Worm (Caenorhabditis elegans) whole organism, young adult: ENCODE measurements around the gene ppat-1.

Experiments used
- F10E7.11 ChIP-seq: sonication (generic microtip); optimal IDR thresholded peaks from 2 replicates; lab custom pipeline; 2017; ENCODE audit warnings: mild to moderate bottlenecking, missing genetic modification characterization, moderate library complexity, missing compliant biosample characterization
- F22D6.2 ChIP-seq: sonication (generic microtip); optimal IDR thresholded peaks from 2 replicates; lab custom pipeline; 2016; ENCODE audit warnings: mild to moderate bottlenecking, missing genetic modification characterization, missing compliant biosample characterization
- F23B12.7 ChIP-seq: sonication (generic microtip); optimal IDR thresholded peaks from 2 replicates; lab custom pipeline; 2017; ENCODE audit warnings: missing genetic modification characterization, mild to moderate bottlenecking, missing compliant biosample characterization, antibody characterized with exemption, moderate library complexity; ENCODE audit not compliant: insufficient read depth
- F39B2.1 ChIP-seq: fragments of 200-800 bp; sonication (Bioruptor generic); IDR thresholded peaks from 2 replicates; pipeline ENCODE4 v1.3.6; 2022; ENCODE audit warnings: missing genetic modification reagents, missing genetic modification characterization, missing compliant biosample characterization
- F57C9.4 ChIP-seq: sonication (generic microtip); optimal IDR thresholded peaks from 2 replicates; lab custom pipeline; 2017; ENCODE audit warnings: mild to moderate bottlenecking, missing genetic modification characterization, missing compliant biosample characterization
- K11D2.4 ChIP-seq: fragments of 200-800 bp; sonication (Bioruptor generic); IDR thresholded peaks from 2 replicates; pipeline ENCODE4 v1.3.6; 2022; ENCODE audit warnings: missing genetic modification reagents, missing genetic modification characterization, missing compliant biosample characterization
- T26A5.8 ChIP-seq: sonication (generic microtip); optimal IDR thresholded peaks from 2 replicates; lab custom pipeline; 2016; ENCODE audit warnings: missing genetic modification characterization, missing compliant biosample characterization
- Y53G8AR.9 ChIP-seq: fragments of 200-800 bp; sonication (Bioruptor generic); conservative IDR thresholded peaks from 2 replicates; pipeline ENCODE4 v1.3.6; 2022; ENCODE audit warnings: missing genetic modification reagents, missing genetic modification characterization, missing compliant biosample characterization
- Y67H2A.10 ChIP-seq: fragments of 200-800 bp; sonication (Bioruptor generic); conservative IDR thresholded peaks from 2 replicates; pipeline ENCODE4 v1.3.6; 2022; ENCODE audit warnings: missing genetic modification reagents, missing genetic modification characterization, missing compliant biosample characterization
- Y79H2A.3 ChIP-seq: fragments of 200-800 bp; sonication (Bioruptor generic); conservative IDR thresholded peaks from 2 replicates; pipeline ENCODE4 v1.3.6; 2022; ENCODE audit warnings: missing genetic modification reagents, missing genetic modification characterization, missing compliant biosample characterization
- ZK185.1 ChIP-seq: sonication (generic microtip); optimal IDR thresholded peaks from 2 replicates; lab custom pipeline; 2016; ENCODE audit warnings: mild to moderate bottlenecking, missing genetic modification characterization, missing compliant biosample characterization; ENCODE audit not compliant: poor library complexity, severe bottlenecking
- akir-1 ChIP-seq: fragments of 200-800 bp; sonication (Bioruptor generic); optimal IDR thresholded peaks from 2 replicates; lab custom pipeline; 2018; ENCODE audit warnings: mild to moderate bottlenecking, missing genetic modification characterization, moderate library complexity, missing compliant biosample characterization
- aptf-3 ChIP-seq: fragments of 200-800 bp; sonication (Bioruptor generic); IDR thresholded peaks from 2 replicates; pipeline ENCODE4 v1.3.6; 2022; ENCODE audit warnings: missing genetic modification characterization, missing compliant biosample characterization
- athp-1 ChIP-seq: sonication (generic microtip); optimal IDR thresholded peaks from 2 replicates; lab custom pipeline; 2017; ENCODE audit warnings: mild to moderate bottlenecking, missing genetic modification characterization, missing compliant biosample characterization
- bed-1 ChIP-seq: fragments of 200-800 bp; sonication (Bioruptor generic); IDR thresholded peaks from 2 replicates; pipeline ENCODE4 v1.3.6; 2022; ENCODE audit warnings: missing genetic modification reagents, missing genetic modification characterization, missing compliant biosample characterization
- bed-2 ChIP-seq: fragments of 200-800 bp; sonication (Bioruptor generic); IDR thresholded peaks from 2 replicates; pipeline ENCODE4 v1.3.6; 2022; ENCODE audit warnings: missing genetic modification reagents, missing genetic modification characterization, missing compliant biosample characterization
- cebp-1 ChIP-seq, 2 experiments: fragments of 200-800 bp in 1 of 2; sonication (Bioruptor generic) in 1 of 2; sonication (generic microtip) in 1 of 2; IDR thresholded peaks in 1 of 2; optimal IDR thresholded peaks in 1 of 2; 2 replicates each; pipeline versions ENCODE4 v1.3.6 to Lab custom; 2017 to 2022; ENCODE audit warnings: missing compliant biosample characterization in 2 of 2, missing genetic modification characterization in 2 of 2, mild to moderate bottlenecking in 1 of 2, missing genetic modification reagents in 1 of 2, moderate library complexity in 1 of 2
- ceh-40 ChIP-seq: fragments of 200-800 bp; sonication (Bioruptor generic); IDR thresholded peaks from 2 replicates; pipeline ENCODE4 v1.3.6; 2022; ENCODE audit warnings: missing genetic modification characterization, missing compliant biosample characterization
- ceh-79 ChIP-seq: sonication (generic microtip); optimal IDR thresholded peaks from 2 replicates; lab custom pipeline; 2017; ENCODE audit warnings: mild to moderate bottlenecking, missing genetic modification characterization, missing compliant biosample characterization
- egl-18 ChIP-seq: fragments of 200-800 bp; sonication (Bioruptor generic); IDR thresholded peaks from 2 replicates; pipeline ENCODE4 v1.3.6; 2022; ENCODE audit warnings: missing genetic modification reagents, missing genetic modification characterization, missing compliant biosample characterization
- egl-44 ChIP-seq: fragments of 200-800 bp; sonication (Bioruptor generic); IDR thresholded peaks from 2 replicates; pipeline ENCODE4 v1.3.6; 2022; ENCODE audit warnings: missing genetic modification reagents, missing genetic modification characterization, missing compliant biosample characterization
- ekl-4 ChIP-seq: fragments of 200-800 bp; sonication (Bioruptor generic); IDR thresholded peaks from 2 replicates; pipeline ENCODE4 v1.3.6; 2022; ENCODE audit warnings: missing genetic modification reagents, missing genetic modification characterization, missing compliant biosample characterization
- gei-17 ChIP-seq: fragments of 200-800 bp; sonication (Bioruptor generic); optimal IDR thresholded peaks from 2 replicates; lab custom pipeline; 2018; ENCODE audit warnings: mild to moderate bottlenecking, missing genetic modification characterization, missing compliant biosample characterization
- hmg-1.2 ChIP-seq: fragments of 200-800 bp; sonication (Bioruptor generic); IDR thresholded peaks from 2 replicates; pipeline ENCODE4 v1.3.6; 2022; ENCODE audit warnings: missing genetic modification reagents, missing genetic modification characterization, missing compliant biosample characterization
- hmg-20 ChIP-seq: fragments of 200-800 bp; sonication (Bioruptor generic); IDR thresholded peaks from 2 replicates; pipeline ENCODE4 v1.3.6; 2022; ENCODE audit warnings: missing genetic modification reagents, missing genetic modification characterization, missing compliant biosample characterization
- hsf-1 ChIP-seq: fragments of 200-800 bp; sonication (Bioruptor generic); IDR thresholded peaks from 2 replicates; pipeline ENCODE4 v1.3.6; 2022; ENCODE audit warnings: missing genetic modification reagents, missing genetic modification characterization, missing compliant biosample characterization
- lag-1 ChIP-seq: fragments of 200-800 bp; sonication (Bioruptor generic); IDR thresholded peaks from 2 replicates; pipeline ENCODE4 v1.3.6; 2022; ENCODE audit warnings: missing genetic modification reagents, missing genetic modification characterization, missing compliant biosample characterization
- let-607 ChIP-seq, 2 experiments: fragments of 200-800 bp in 1 of 2; sonication (Bioruptor generic) in 1 of 2; sonication (generic microtip) in 1 of 2; optimal IDR thresholded peaks; 2 replicates each; lab custom pipeline; 2016 to 2018; ENCODE audit warnings: mild to moderate bottlenecking in 2 of 2, missing compliant biosample characterization in 2 of 2, missing genetic modification characterization in 2 of 2, moderate library complexity in 2 of 2, missing genotype in 1 of 2
- lin-35 ChIP-seq, 3 experiments: fragments of 150-350 bp in 2 of 3; sonication (generic microtip) in 1 of 3; optimal IDR thresholded peaks; 2 replicates each; lab custom pipeline; 2014 to 2018; ENCODE audit warnings: missing biosample characterization in 3 of 3, missing genetic modification characterization in 3 of 3, missing genetic modification reagents in 3 of 3
- lin-54 ChIP-seq: fragments of 200-800 bp; sonication (Bioruptor generic); optimal IDR thresholded peaks from 2 replicates; lab custom pipeline; 2018; ENCODE audit warnings: mild to moderate bottlenecking, missing genetic modification characterization, missing compliant biosample characterization
- lir-1 ChIP-seq: fragments of 200-800 bp; sonication (Bioruptor generic); conservative IDR thresholded peaks from 2 replicates; pipeline ENCODE4 v1.3.6; 2022; ENCODE audit warnings: missing genetic modification reagents, missing genetic modification characterization, missing compliant biosample characterization
- lsy-27 ChIP-seq: sonication (generic microtip); optimal IDR thresholded peaks from 2 replicates; lab custom pipeline; 2017; ENCODE audit warnings: missing genetic modification characterization, mild to moderate bottlenecking, missing compliant biosample characterization, antibody characterized with exemption, missing genotype, borderline replicate concordance; ENCODE audit not compliant: insufficient read depth
- madf-3 ChIP-seq: fragments of 200-800 bp; sonication (Bioruptor generic); IDR thresholded peaks from 2 replicates; pipeline ENCODE4 v1.3.6; 2022; ENCODE audit warnings: missing genetic modification reagents, missing genetic modification characterization, missing compliant biosample characterization
- nfya-2 ChIP-seq: fragments of 200-800 bp; sonication (Bioruptor generic); IDR thresholded peaks from 2 replicates; pipeline ENCODE4 v1.3.6; 2022; ENCODE audit warnings: missing genetic modification reagents, missing genetic modification characterization, missing compliant biosample characterization
- nhr-27 ChIP-seq: fragments of 200-800 bp; sonication (Bioruptor generic); optimal IDR thresholded peaks from 2 replicates; lab custom pipeline; 2018; ENCODE audit warnings: mild to moderate bottlenecking, missing genetic modification characterization, moderate library complexity, missing compliant biosample characterization
- nhr-80 ChIP-seq: sonication (generic microtip); optimal IDR thresholded peaks from 2 replicates; lab custom pipeline; 2016; ENCODE audit warnings: missing genetic modification characterization, missing compliant biosample characterization
- tbx-9 ChIP-seq: sonication (generic microtip); optimal IDR thresholded peaks from 2 replicates; lab custom pipeline; 2016; ENCODE audit warnings: borderline replicate concordance, missing genetic modification characterization, inconsistent platforms, missing compliant biosample characterization
- xnd-1 ChIP-seq: sonication (generic microtip); optimal IDR thresholded peaks from 2 replicates; lab custom pipeline; 2016; ENCODE audit warnings: missing genotype, missing genetic modification reagents, missing genetic modification characterization, missing compliant biosample characterization
- zim-3 ChIP-seq: sonication (generic microtip); optimal IDR thresholded peaks from 2 replicates; lab custom pipeline; 2017; ENCODE audit warnings: mild to moderate bottlenecking, missing genetic modification characterization, moderate library complexity, missing compliant biosample characterization
- ztf-22 ChIP-seq: fragments of 200-800 bp; sonication (Bioruptor generic); optimal IDR thresholded peaks from 2 replicates; lab custom pipeline; 2018; ENCODE audit warnings: mild to moderate bottlenecking, missing genetic modification characterization, moderate library complexity, missing compliant biosample characterization
- ztf-6 ChIP-seq: fragments of 200-800 bp; sonication (Bioruptor generic); IDR thresholded peaks from 2 replicates; pipeline ENCODE4 v1.3.6; 2022; ENCODE audit warnings: missing genetic modification reagents, missing genetic modification characterization, missing compliant biosample characterization

ppat-1 gene

ce11 chrIII:4649811-4650544 lies 39.1 kb upstream of the ppat-1 start, which contains the start of gene ppm-2 (continued):
- peak; percentile 31 for TF ChIP-seq nhr-80 (tag; lab: Kevin White, UChicago)

ce11 chrIII:4653374-4653773 lies 35.7 kb upstream of the ppat-1 start:
- TF ChIP-seq Y79H2A.3 (0 out of 2 replicates have a peak, but pooled peaks have one; percentile 34), zim-3 (tag; lab: Kevin White, UChicago) (no peak), ztf-6 (GFP tag; lab: Robert Waterston, UW) (no peak), cebp-1 (GFP tag; IDR thresholded peaks at IDR 0.05; lab: Robert Waterston, UW) (0 out of 2 replicates have a peak, but pooled peaks have one; percentile 16), cebp-1 (tag; optimal IDR thresholded peaks at IDR 0.05; lab: Kevin White, UChicago) (peak; percentile 39), ceh-79 (tag; lab: Kevin White, UChicago) (no peak), K11D2.4 (GFP tag; lab: Robert Waterston, UW) (no peak), athp-1 (tag; lab: Kevin White, UChicago) (peak; percentile 17), bed-1 (GFP tag; lab: Robert Waterston, UW) (0 out of 2 replicates have a peak, but pooled peaks have one; percentile 4), bed-2 (GFP tag; lab: Robert Waterston, UW) (no peak), tbx-9 (tag; lab: Kevin White, UChicago) (no peak), madf-3 (GFP tag; lab: Robert Waterston, UW) (0 out of 2 replicates have a peak, but pooled peaks have one; percentile 65), Y53G8AR.9 (GFP tag; lab: Robert Waterston, UW) (peak; percentile 73; the same call in 1 of the 2 replicates)

- TF ChIP-seq lir-1 (GFP tag; lab: Robert Waterston, UW), result peak; percentile 8; the same call in 1 of the 2 replicates
- TF ChIP-seq egl-44 (GFP tag; lab: Robert Waterston, UW), result 0 out of 2 replicates have a peak, but pooled peaks have one; percentile 18
- peak in 1 of 2 experiments; percentile 34 for TF ChIP-seq let-607 (tag; optimal IDR thresholded peaks at IDR 0.05; lab: Kevin White, UChicago)
- TF ChIP-seq hsf-1, result no peak
- TF ChIP-seq ceh-40, result no peak
- peak in 1 of 3 experiments; percentile 69 for TF ChIP-seq lin-35 (GFP tag; optimal IDR thresholded peaks at IDR 0.05; lab: Kevin White, UChicago)
- TF ChIP-seq F39B2.1, result no peak
- TF ChIP-seq Y53G8AR.9 (GFP tag; lab: Robert Waterston, UW), result 0 out of 2 replicates have a peak, but pooled peaks have one; percentile 61
- TF ChIP-seq F23B12.7 (tag; lab: Kevin White, UChicago), result no peak
- TF ChIP-seq F22D6.2 (tag; lab: Kevin White, UChicago), result no peak
- TF ChIP-seq ZK185.1 (tag; lab: Kevin White, UChicago), result no peak
- no peak for TF ChIP-seq F57C9.4 (tag; lab: Kevin White, UChicago)
- TF ChIP-seq T26A5.8 (tag; lab: Kevin White, UChicago), result no peak
- TF ChIP-seq lin-54 (GFP tag; lab: Kevin White, UChicago), result no peak
- peak; percentile 61; the same call in 1 of the 2 replicates for TF ChIP-seq ekl-4
- 0 out of 2 replicates have a peak, but pooled peaks have one; percentile 9 for TF ChIP-seq hmg-1.2 (GFP tag; lab: Robert Waterston, UW)
- no peak for TF ChIP-seq F10E7.11 (tag; lab: Kevin White, UChicago)
- TF ChIP-seq akir-1 (GFP tag; lab: Kevin White, UChicago), result no peak
- no peak for TF ChIP-seq nhr-27 (tag; lab: Kevin White, UChicago)
- no peak for TF ChIP-seq ztf-22
- TF ChIP-seq egl-18 (GFP tag; lab: Robert Waterston, UW), result 0 out of 2 replicates have a peak, but pooled peaks have one; percentile 28
- TF ChIP-seq cebp-1 (GFP tag; IDR thresholded peaks at IDR 0.05; lab: Robert Waterston, UW), result no peak
- peak; percentile 48 for TF ChIP-seq cebp-1 (tag; optimal IDR thresholded peaks at IDR 0.05; lab: Kevin White, UChicago)
- TF ChIP-seq lag-1 (GFP tag; lab: Robert Waterston, UW), result no peak
- no peak for TF ChIP-seq hmg-20 (GFP tag; lab: Robert Waterston, UW)
- TF ChIP-seq aptf-3, result 0 out of 2 replicates have a peak, but pooled peaks have one; percentile 50
- no peak for TF ChIP-seq lsy-27 (tag; lab: Kevin White, UChicago)
- no peak for TF ChIP-seq gei-17 (GFP tag; lab: Kevin White, UChicago)
- TF ChIP-seq xnd-1, result no peak
- peak; percentile 17; the same call in 1 of the 2 replicates for TF ChIP-seq nfya-2
- no peak for TF ChIP-seq Y67H2A.10
Measured at ce11 chrIII:4653912-4654311, 35.2 kb upstream of the ppat-1 start.
